Fruit fly (Drosophila melanogaster) whole organism, embryonic: ENCODE data around the gene Hmbs.
A peak's percentile ranks its signal among the peaks of the same experiment; 100 is the strongest.

ENCODE experiments used
- Atf3 ChIP-seq: fragments of 200-800 bp; sonication (Bioruptor generic); optimal IDR thresholded peaks from 3 replicates; lab custom pipeline; 2016; ENCODE audit warnings: missing biosample characterization, missing genetic modification characterization
- C15 ChIP-seq: fragments of 200-800 bp; sonication (Bioruptor generic); IDR thresholded peaks from 3 replicates; pipeline ENCODE4 v1.3.6; 2022; ENCODE audit warnings: missing biosample characterization, missing genetic modification characterization
- CG10959 ChIP-seq: fragments of 200-800 bp; sonication (Bioruptor generic); IDR thresholded peaks from 2 replicates; pipeline ENCODE4 v1.3.6; 2022; ENCODE audit warnings: missing biosample characterization, missing genetic modification characterization
- CG11093 ChIP-seq: fragments of 200-800 bp; sonication (Bioruptor generic); IDR thresholded peaks from 3 replicates; pipeline ENCODE4 v1.3.6; 2022; ENCODE audit warnings: missing biosample characterization, missing genetic modification characterization
- CG11456 ChIP-seq: fragments of 200-800 bp; sonication (Bioruptor generic); IDR thresholded peaks from 3 replicates; pipeline ENCODE4 v1.3.6; 2022; ENCODE audit warnings: missing biosample characterization, missing genetic modification characterization
- CG11696 ChIP-seq: fragments of 200-800 bp; sonication (Bioruptor generic); IDR thresholded peaks from 2 replicates; pipeline ENCODE4 v1.3.6; 2022; ENCODE audit warnings: missing biosample characterization, missing genetic modification characterization
- CG11723 ChIP-seq: fragments of 200-800 bp; sonication (Bioruptor generic); optimal IDR thresholded peaks from 2 replicates; lab custom pipeline; 2017; ENCODE audit warnings: missing biosample characterization, mild to moderate bottlenecking, missing genetic modification characterization
- CG14965 ChIP-seq: fragments of 200-800 bp; sonication (Bioruptor generic); optimal IDR thresholded peaks from 2 replicates; lab custom pipeline; 2016; ENCODE audit warnings: missing biosample characterization, missing genetic modification characterization, borderline replicate concordance
- CG1647 ChIP-seq: fragments of 200-800 bp; sonication (Bioruptor generic); optimal IDR thresholded peaks from 3 replicates; lab custom pipeline; 2016; ENCODE audit warnings: missing biosample characterization, missing genetic modification characterization
- CG17385 ChIP-seq: fragments of 200-800 bp; sonication (Bioruptor generic); optimal IDR thresholded peaks from 3 replicates; lab custom pipeline; 2018; ENCODE audit warnings: missing biosample characterization, mild to moderate bottlenecking, missing genetic modification characterization
- CG18011 ChIP-seq: fragments of 200-800 bp; sonication (Bioruptor generic); optimal IDR thresholded peaks from 2 replicates; lab custom pipeline; 2017; ENCODE audit warnings: missing biosample characterization, missing genetic modification characterization, mild to moderate bottlenecking, moderate library complexity, missing genotype
- CG2120 ChIP-seq: fragments of 200-800 bp; sonication (Bioruptor generic); optimal IDR thresholded peaks from 3 replicates; lab custom pipeline; 2016; ENCODE audit warnings: missing biosample characterization, missing genetic modification characterization
- CG3065 ChIP-seq: fragments of 200-800 bp; sonication (Bioruptor generic); optimal IDR thresholded peaks from 2 replicates; lab custom pipeline; 2016; ENCODE audit warnings: missing biosample characterization, missing genetic modification characterization
- CG32767 ChIP-seq: fragments of 200-800 bp; sonication (Bioruptor generic); IDR thresholded peaks from 2 replicates; pipeline ENCODE4 v1.3.6; 2022; ENCODE audit warnings: missing biosample characterization, missing genetic modification characterization
- CG34376 ChIP-seq: fragments of 200-800 bp; sonication (Bioruptor generic); optimal IDR thresholded peaks from 2 replicates; lab custom pipeline; 2018; ENCODE audit warnings: missing biosample characterization, mild to moderate bottlenecking, missing genetic modification characterization
- CG3995 ChIP-seq: fragments of 200-800 bp; sonication (Bioruptor generic); optimal IDR thresholded peaks from 3 replicates; lab custom pipeline; 2016; ENCODE audit warnings: missing biosample characterization, missing genetic modification characterization
- CG7357 ChIP-seq: fragments of 200-800 bp; sonication (Bioruptor generic); IDR thresholded peaks from 3 replicates; pipeline ENCODE4 v1.3.6; 2022; ENCODE audit warnings: missing biosample characterization, missing genetic modification characterization
- CG7839 ChIP-seq: fragments of 200-800 bp; sonication (Bioruptor generic); optimal IDR thresholded peaks from 3 replicates; lab custom pipeline; 2018; ENCODE audit warnings: missing biosample characterization, mild to moderate bottlenecking, missing genetic modification characterization, moderate library complexity
- CG8765 ChIP-seq: fragments of 200-800 bp; sonication (Bioruptor generic); IDR thresholded peaks from 2 replicates; pipeline ENCODE4 v1.3.6; 2022; ENCODE audit warnings: missing biosample characterization, missing genetic modification characterization
- CG8924 ChIP-seq: fragments of 200-800 bp; optimal IDR thresholded peaks from 3 replicates; lab custom pipeline; 2019; ENCODE audit warnings: missing biosample characterization, mild to moderate bottlenecking, missing genetic modification characterization, moderate library complexity
- CG9727 ChIP-seq: fragments of 200-800 bp; sonication (Bioruptor generic); optimal IDR thresholded peaks from 3 replicates; lab custom pipeline; 2017; ENCODE audit warnings: missing biosample characterization, mild to moderate bottlenecking, missing genetic modification characterization
- CG9797 ChIP-seq: fragments of 200-800 bp; sonication (Bioruptor generic); optimal IDR thresholded peaks from 3 replicates; lab custom pipeline; 2018; ENCODE audit warnings: missing biosample characterization, mild to moderate bottlenecking, missing genetic modification characterization
- Dp ChIP-seq: fragments of 200-800 bp; sonication (Bioruptor generic); optimal IDR thresholded peaks from 2 replicates; lab custom pipeline; 2018; ENCODE audit warnings: missing biosample characterization, mild to moderate bottlenecking, missing genetic modification characterization, moderate library complexity
- E2f1 ChIP-seq: fragments of 200-800 bp; sonication (Bioruptor generic); IDR thresholded peaks from 2 replicates; pipeline ENCODE4 v1.3.6; 2022; ENCODE audit warnings: missing biosample characterization, missing genetic modification characterization
- Ets65A ChIP-seq: fragments of 200-800 bp; sonication (Bioruptor generic); peaks from one replicate; lab custom pipeline; 2016; ENCODE audit warnings: missing biosample characterization, missing genetic modification characterization
- Fer3 ChIP-seq: fragments of 200-800 bp; sonication (Bioruptor generic); optimal IDR thresholded peaks from 2 replicates; lab custom pipeline; 2018; ENCODE audit warnings: missing biosample characterization, mild to moderate bottlenecking, missing genetic modification characterization, moderate library complexity
- Hsf ChIP-seq: fragments of 200-800 bp; sonication (Bioruptor generic); optimal IDR thresholded peaks from 3 replicates; lab custom pipeline; 2016; ENCODE audit warnings: missing biosample characterization, missing genetic modification characterization
- Max ChIP-seq: fragments of 200-800 bp; sonication (Bioruptor generic); optimal IDR thresholded peaks from 2 replicates; lab custom pipeline; 2016; ENCODE audit warnings: missing biosample characterization, mild to moderate bottlenecking, missing genetic modification characterization
- Oli ChIP-seq: fragments of 200-800 bp; sonication (Bioruptor generic); optimal IDR thresholded peaks from 2 replicates; lab custom pipeline; 2018; ENCODE audit warnings: missing biosample characterization, mild to moderate bottlenecking, missing genetic modification characterization, moderate library complexity
- Rx ChIP-seq: fragments of 200-800 bp; sonication (Bioruptor generic); IDR thresholded peaks from 2 replicates; pipeline ENCODE4 v1.3.6; 2022; ENCODE audit warnings: missing biosample characterization, missing genetic modification characterization
- Ssrp ChIP-seq: fragments of 200-800 bp; sonication (Bioruptor generic); optimal IDR thresholded peaks from 2 replicates; lab custom pipeline; 2018; ENCODE audit warnings: missing biosample characterization, mild to moderate bottlenecking, missing genetic modification characterization, moderate library complexity
- ato ChIP-seq: fragments of 200-800 bp; sonication (Bioruptor generic); IDR thresholded peaks from 2 replicates; pipeline ENCODE4 v1.3.6; 2022; ENCODE audit warnings: missing biosample characterization, missing genetic modification characterization; ENCODE audit not compliant: partially characterized antibody
- bigmax ChIP-seq: fragments of 200-800 bp; sonication (Bioruptor generic); optimal IDR thresholded peaks from 2 replicates; lab custom pipeline; 2018; ENCODE audit warnings: missing biosample characterization, mild to moderate bottlenecking, missing genetic modification characterization
- cato ChIP-seq: fragments of 200-800 bp; sonication (Bioruptor generic); optimal IDR thresholded peaks from 2 replicates; lab custom pipeline; 2016; ENCODE audit warnings: missing biosample characterization, missing genetic modification characterization, borderline replicate concordance
- cg ChIP-seq: fragments of 200-800 bp; sonication (Bioruptor generic); optimal IDR thresholded peaks from 3 replicates; lab custom pipeline; 2019; ENCODE audit warnings: missing biosample characterization, mild to moderate bottlenecking, missing genetic modification characterization, moderate library complexity
- ci ChIP-seq: fragments of 200-800 bp; sonication (Bioruptor generic); IDR thresholded peaks from 3 replicates; pipeline ENCODE4 v1.3.6; 2022; ENCODE audit warnings: missing biosample characterization, missing genetic modification characterization
- eve ChIP-seq, 2 experiments: fragments of >200 bp; optimal IDR thresholded peaks; 2 replicates each; lab custom pipeline; 2017; ENCODE audit warnings: missing biosample characterization in 2 of 2, missing genetic modification characterization in 2 of 2
- fd64A ChIP-seq: fragments of 200-800 bp; sonication (Bioruptor generic); optimal IDR thresholded peaks from 3 replicates; lab custom pipeline; 2018; ENCODE audit warnings: missing biosample characterization, mild to moderate bottlenecking, missing genetic modification characterization
- gcm2 ChIP-seq: fragments of 200-800 bp; sonication (Bioruptor generic); optimal IDR thresholded peaks from 2 replicates; lab custom pipeline; 2016; ENCODE audit warnings: missing biosample characterization, missing genetic modification characterization
- gsb ChIP-seq: fragments of 200-800 bp; sonication (Bioruptor generic); IDR thresholded peaks from 2 replicates; pipeline ENCODE4 v1.3.6; 2022; ENCODE audit warnings: missing biosample characterization, missing genetic modification characterization
- jigr1 ChIP-seq: fragments of 200-800 bp; sonication (Bioruptor generic); IDR thresholded peaks from 3 replicates; pipeline ENCODE4 v1.3.6; 2022; ENCODE audit warnings: missing biosample characterization, missing genetic modification characterization
- nom ChIP-seq: fragments of 200-800 bp; sonication (Bioruptor generic); optimal IDR thresholded peaks from 2 replicates; lab custom pipeline; 2017; ENCODE audit warnings: missing biosample characterization, missing genetic modification characterization, mild to moderate bottlenecking, moderate library complexity, missing genetic modification reagents
- peb ChIP-seq: fragments of 200-800 bp; sonication (Bioruptor generic); IDR thresholded peaks from 2 replicates; pipeline ENCODE4 v1.3.6; 2022; ENCODE audit warnings: missing biosample characterization, missing genetic modification characterization
- run ChIP-seq: fragments of 200-800 bp; sonication (Bioruptor generic); optimal IDR thresholded peaks from 3 replicates; lab custom pipeline; 2018; ENCODE audit warnings: missing biosample characterization, mild to moderate bottlenecking, missing genetic modification characterization
- schlank ChIP-seq: fragments of 200-800 bp; sonication (Bioruptor generic); optimal IDR thresholded peaks from 2 replicates; lab custom pipeline; 2018; ENCODE audit warnings: missing biosample characterization, mild to moderate bottlenecking, missing genetic modification characterization
- sim ChIP-seq: fragments of 200-800 bp; sonication (Bioruptor generic); IDR thresholded peaks from 2 replicates; pipeline ENCODE4 v1.3.6; 2022; ENCODE audit warnings: missing biosample characterization, missing genetic modification characterization
- slou ChIP-seq: fragments of 200-800 bp; sonication (Bioruptor generic); optimal IDR thresholded peaks from 3 replicates; lab custom pipeline; 2016; ENCODE audit warnings: missing biosample characterization, missing genetic modification characterization
- slp2 ChIP-seq: fragments of 200-800 bp; sonication (Bioruptor generic); optimal IDR thresholded peaks from 2 replicates; lab custom pipeline; 2016; ENCODE audit warnings: missing biosample characterization, missing genetic modification characterization
- stwl ChIP-seq: fragments of 200-800 bp; sonication (Bioruptor generic); optimal IDR thresholded peaks from 3 replicates; lab custom pipeline; 2018; ENCODE audit warnings: missing biosample characterization, mild to moderate bottlenecking, missing genetic modification characterization, moderate library complexity
- twi ChIP-seq: fragments of 200-800 bp; optimal IDR thresholded peaks from 2 replicates; lab custom pipeline; 2019; ENCODE audit warnings: missing biosample characterization, mild to moderate bottlenecking, missing genetic modification characterization, moderate library complexity
- wor ChIP-seq: fragments of 200-800 bp; sonication (Bioruptor generic); IDR thresholded peaks from 2 replicates; pipeline ENCODE4 v1.3.6; 2022; ENCODE audit warnings: missing biosample characterization, missing genetic modification characterization
- zfh1 ChIP-seq: fragments of 200-800 bp; sonication (Bioruptor generic); IDR thresholded peaks from 3 replicates; pipeline ENCODE4 v1.3.6; 2022; ENCODE audit warnings: missing biosample characterization, missing genetic modification characterization

Gene Hmbs

dm6 chr3L:1368201-1368617 is 33.5 kb downstream of the Hmbs start (continued):
- TF ChIP-seq stwl (peak; percentile 2), CG9797 (GFP tag; lab: Kevin White, UChicago) (no peak), Ssrp (tag; lab: Kevin White, UChicago) (peak; percentile 66), Hsf (GFP tag; lab: Kevin White, UChicago) (peak; percentile 80), Oli (peak; percentile 78), CG10959 (peak; percentile 86), CG17385 (GFP tag; lab: Kevin White, UChicago) (peak; percentile 58), Ets65A (GFP tag; lab: Kevin White, UChicago) (peak; percentile 97), CG32767 (GFP tag; lab: Robert Waterston, UW) (peak; percentile 71), Max (GFP tag; lab: Kevin White, UChicago) (peak; percentile 36), fd64A (GFP tag; lab: Kevin White, UChicago) (peak; percentile 22), wor (GFP tag; lab: Robert Waterston, UW) (peak; percentile 49), ci (GFP tag; lab: Robert Waterston, UW) (peak; percentile 92), bigmax (no peak), ato (GFP tag; lab: Robert Waterston, UW) (no peak), CG11093 (GFP tag; lab: Robert Waterston, UW) (peak; percentile 79), nom (no peak), run (tag; lab: Kevin White, UChicago) (peak; percentile 44), Rx (GFP tag; lab: Robert Waterston, UW) (peak; percentile 81), CG9727 (peak; percentile 92), sim (peak; percentile 81), C15 (no peak), CG8924 (tag; lab: Kevin White, UChicago) (peak; percentile 79), CG11723 (peak; percentile 33), slou (GFP tag; lab: Kevin White, UChicago) (peak; percentile 81), CG2120 (GFP tag; lab: Kevin White, UChicago) (peak; percentile 82), CG18011 (GFP tag; lab: Kevin White, UChicago) (peak; percentile 42), CG14965 (GFP tag; lab: Kevin White, UChicago) (peak; percentile 38), CG8765 (GFP tag; lab: Robert Waterston, UW) (peak; percentile 96), twi (tag; lab: Kevin White, UChicago) (peak; percentile 77), CG3995 (GFP tag; lab: Kevin White, UChicago) (peak; percentile 48), eve (GFP tag; optimal IDR thresholded peaks at IDR 0.05; lab: Kevin White, UChicago) (peak; percentile 73 to 92), schlank (tag; lab: Kevin White, UChicago) (peak; percentile 19), CG11456 (GFP tag; lab: Robert Waterston, UW) (peak; percentile 86), Fer3 (tag; lab: Kevin White, UChicago) (peak; percentile 72), gcm2 (GFP tag; lab: Kevin White, UChicago) (no peak), CG34376 (GFP tag; lab: Kevin White, UChicago) (peak; percentile 4), CG7357 (peak; percentile 77), jigr1 (no peak), Atf3 (GFP tag; lab: Kevin White, UChicago) (peak; percentile 39), zfh1 (GFP tag; lab: Robert Waterston, UW) (peak; percentile 97), cato (GFP tag; lab: Kevin White, UChicago) (peak; percentile 53), E2f1 (GFP tag; lab: Robert Waterston, UW) (peak; percentile 87), CG3065 (peak; percentile 21), Dp (GFP tag; lab: Kevin White, UChicago) (no peak), CG7839 (tag; lab: Kevin White, UChicago) (peak; percentile 79), slp2 (GFP tag; lab: Kevin White, UChicago) (peak; percentile 73), CG1647 (peak; percentile 43), gsb (GFP tag; lab: Robert Waterston, UW) (peak; percentile 84), peb (GFP tag; lab: Robert Waterston, UW) (peak; percentile 80), CG11696 (peak; percentile 71; the same call in 1 of the 2 replicates), cg (GFP tag; lab: Kevin White, UChicago) (no peak)
